Worm (Caenorhabditis elegans) whole organism, L4 larva: ENCODE measurements around the gene B0222.1.
A peak's percentile ranks its signal among the peaks of the same experiment; 100 is the strongest.

Source experiments
- D1046.2 ChIP-seq: fragments of 200-800 bp; sonication (Bioruptor generic); IDR thresholded peaks from 2 replicates; pipeline ENCODE4 v1.3.6; 2022; ENCODE audit warnings: missing genetic modification characterization, missing compliant biosample characterization
- T20F7.1 ChIP-seq: fragments of 200-800 bp; sonication (Bioruptor generic); optimal IDR thresholded peaks from 2 replicates; lab custom pipeline; 2018; ENCODE audit warnings: mild to moderate bottlenecking, missing genetic modification characterization, missing compliant biosample characterization
- T26A8.4 ChIP-seq: fragments of 200-800 bp; sonication (Bioruptor generic); IDR thresholded peaks from 2 replicates; pipeline ENCODE4 v1.3.6; 2022; ENCODE audit warnings: missing genetic modification characterization, missing compliant biosample characterization
- Y48G9A.11 ChIP-seq: fragments of 200-800 bp; sonication (Bioruptor generic); IDR thresholded peaks from 2 replicates; pipeline ENCODE4 v1.3.6; 2022; ENCODE audit warnings: missing genetic modification reagents, missing genetic modification characterization, missing compliant biosample characterization
- Y5F2A.4 ChIP-seq: fragments of 200-800 bp; sonication (Bioruptor generic); optimal IDR thresholded peaks from 2 replicates; lab custom pipeline; 2018; ENCODE audit warnings: mild to moderate bottlenecking, missing genetic modification characterization, missing compliant biosample characterization
- ZK337.2 ChIP-seq: fragments of 200-800 bp; sonication (Bioruptor generic); IDR thresholded peaks from 2 replicates; pipeline ENCODE4 v1.3.6; 2022; ENCODE audit warnings: missing genetic modification reagents, missing genetic modification characterization, missing compliant biosample characterization
- aha-1 ChIP-seq: fragments of 150-350 bp; peaks from one replicate; lab custom pipeline; 2014; ENCODE audit warnings: missing biosample characterization, missing genetic modification characterization
- aly-2 ChIP-seq: sonication (generic microtip); optimal IDR thresholded peaks from 2 replicates; lab custom pipeline; 2018; ENCODE audit warnings: missing biosample characterization, missing genetic modification characterization
- ama-1 ChIP-seq: fragments of 150-350 bp; optimal IDR thresholded peaks from 2 replicates; lab custom pipeline; 2014; ENCODE audit warnings: inconsistent platforms, mixed read lengths
- arid-1 ChIP-seq: fragments of 200-800 bp; sonication (Bioruptor generic); conservative IDR thresholded peaks from 2 replicates; pipeline ENCODE4 v1.3.6; 2022; ENCODE audit warnings: missing genetic modification reagents, missing genetic modification characterization, missing compliant biosample characterization
- attf-4 ChIP-seq: sonication (generic microtip); optimal IDR thresholded peaks from 3 replicates; lab custom pipeline; 2017; ENCODE audit warnings: missing biosample characterization, missing genetic modification characterization
- ceh-20 ChIP-seq: fragments of 200-800 bp; sonication (Bioruptor generic); IDR thresholded peaks from 2 replicates; pipeline ENCODE4 v1.3.6; 2022; ENCODE audit warnings: missing genetic modification reagents, missing genetic modification characterization, missing compliant biosample characterization
- ceh-44 ChIP-seq: fragments of 200-800 bp; sonication (Bioruptor generic); IDR thresholded peaks from 2 replicates; pipeline ENCODE4 v1.3.6; 2022; ENCODE audit warnings: missing genetic modification reagents, missing genetic modification characterization, missing compliant biosample characterization
- ces-1 ChIP-seq: fragments of 150-350 bp; sonication (generic microtip); optimal IDR thresholded peaks from 4 replicates; lab custom pipeline; 2014; ENCODE audit warnings: missing biosample characterization, missing genetic modification reagents, missing genetic modification characterization
- daf-12 ChIP-seq: fragments of 150-350 bp; optimal IDR thresholded peaks from 2 replicates; lab custom pipeline; 2014; ENCODE audit warnings: missing biosample characterization, missing genetic modification reagents, missing genetic modification characterization
- dmd-6 ChIP-seq: fragments of 200-800 bp; sonication (Bioruptor generic); IDR thresholded peaks from 2 replicates; pipeline ENCODE4 v1.3.6; 2022; ENCODE audit warnings: missing genetic modification reagents, missing genetic modification characterization, missing compliant biosample characterization
- dmd-8 ChIP-seq: fragments of 200-800 bp; sonication (Bioruptor generic); IDR thresholded peaks from 2 replicates; pipeline ENCODE4 v1.3.6; 2022; ENCODE audit warnings: missing genetic modification characterization, missing compliant biosample characterization
- dmd-9 ChIP-seq: fragments of 200-800 bp; sonication (Bioruptor generic); IDR thresholded peaks from 2 replicates; pipeline ENCODE4 v1.3.6; 2022; ENCODE audit warnings: missing genetic modification reagents, missing genetic modification characterization, missing compliant biosample characterization
- egl-27 ChIP-seq: sonication (generic microtip); optimal IDR thresholded peaks from 3 replicates; lab custom pipeline; 2017; ENCODE audit warnings: missing biosample characterization, missing genetic modification reagents, missing genetic modification characterization
- egl-43 ChIP-seq: fragments of 200-800 bp; sonication (Bioruptor generic); IDR thresholded peaks from 2 replicates; pipeline ENCODE4 v1.3.6; 2022; ENCODE audit warnings: missing genetic modification reagents, missing genetic modification characterization, missing compliant biosample characterization
- gei-8 ChIP-seq: fragments of 200-800 bp; sonication (Bioruptor generic); optimal IDR thresholded peaks from 2 replicates; lab custom pipeline; 2018; ENCODE audit warnings: mild to moderate bottlenecking, missing genetic modification characterization, missing compliant biosample characterization
- hmg-1.1 ChIP-seq: fragments of 200-800 bp; sonication (Bioruptor generic); IDR thresholded peaks from 2 replicates; pipeline ENCODE4 v1.3.6; 2022; ENCODE audit warnings: missing genetic modification reagents, missing genetic modification characterization, missing compliant biosample characterization
- lin-1 ChIP-seq: fragments of 200-800 bp; sonication (Bioruptor generic); IDR thresholded peaks from 2 replicates; pipeline ENCODE4 v1.3.6; 2022; ENCODE audit warnings: missing genetic modification reagents, missing genetic modification characterization, missing compliant biosample characterization
- lin-15B ChIP-seq: fragments of 150-350 bp; sonication (generic microtip); optimal IDR thresholded peaks from 3 replicates; lab custom pipeline; 2014; ENCODE audit warnings: missing biosample characterization, missing genetic modification characterization
- lin-39 ChIP-seq: fragments of 150-350 bp; optimal IDR thresholded peaks from 2 replicates; lab custom pipeline; 2014; ENCODE audit warnings: missing biosample characterization, missing genetic modification reagents, missing genetic modification characterization
- lir-3 ChIP-seq: sonication (generic microtip); optimal IDR thresholded peaks from 2 replicates; lab custom pipeline; 2016; ENCODE audit warnings: mild to moderate bottlenecking, missing genetic modification characterization, missing compliant biosample characterization
- madf-5 ChIP-seq, 2 experiments: fragments of 200-800 bp; sonication (Bioruptor generic); IDR thresholded peaks; 2 replicates each; pipeline ENCODE4 v1.3.6; 2022; ENCODE audit warnings: missing compliant biosample characterization in 2 of 2, missing genetic modification characterization in 2 of 2
- madf-9 ChIP-seq: fragments of 200-800 bp; sonication (Bioruptor generic); conservative IDR thresholded peaks from 2 replicates; pipeline ENCODE4 v1.3.6; 2022; ENCODE audit warnings: missing genetic modification reagents, missing genetic modification characterization, missing compliant biosample characterization
- mdl-1 ChIP-seq, 2 experiments: fragments of 150-350 bp in 1 of 2; sonication (generic microtip) in 1 of 2; optimal IDR thresholded peaks; 2 replicates each; lab custom pipeline; 2014 to 2017; ENCODE audit warnings: missing biosample characterization in 2 of 2, missing genetic modification characterization in 2 of 2
- mep-1 ChIP-seq: fragments of 150-350 bp; sonication (generic microtip); optimal IDR thresholded peaks from 3 replicates; lab custom pipeline; 2014; ENCODE audit warnings: missing biosample characterization, missing genetic modification characterization
- mxl-2 ChIP-seq: fragments of 200-800 bp; sonication (Bioruptor generic); conservative IDR thresholded peaks from 2 replicates; pipeline ENCODE4 v1.3.6; 2022; ENCODE audit warnings: missing genetic modification reagents, missing genetic modification characterization, missing compliant biosample characterization
- nhr-111 ChIP-seq: fragments of 200-800 bp; sonication (Bioruptor generic); optimal IDR thresholded peaks from 2 replicates; lab custom pipeline; 2018; ENCODE audit warnings: mild to moderate bottlenecking, missing genetic modification characterization, missing compliant biosample characterization
- nhr-25 ChIP-seq: sonication (generic microtip); optimal IDR thresholded peaks from 2 replicates; lab custom pipeline; 2017; ENCODE audit warnings: missing genetic modification characterization, mild to moderate bottlenecking, missing compliant biosample characterization, antibody characterized with exemption, moderate library complexity, borderline replicate concordance; ENCODE audit not compliant: insufficient read depth
- nhr-28 ChIP-seq: fragments of 150-350 bp; optimal IDR thresholded peaks from 2 replicates; lab custom pipeline; 2014; ENCODE audit warnings: missing biosample characterization, missing genetic modification characterization
- nhr-41 ChIP-seq: fragments of 200-800 bp; sonication (Bioruptor generic); IDR thresholded peaks from 2 replicates; pipeline ENCODE4 v1.3.6; 2022; ENCODE audit warnings: missing genetic modification reagents, missing genetic modification characterization, missing compliant biosample characterization
- nhr-42 ChIP-seq: fragments of 200-800 bp; sonication (Bioruptor generic); IDR thresholded peaks from 2 replicates; pipeline ENCODE4 v1.3.6; 2022; ENCODE audit warnings: missing genetic modification characterization, missing compliant biosample characterization
- nhr-6 ChIP-seq: fragments of 150-350 bp; optimal IDR thresholded peaks from 2 replicates; lab custom pipeline; 2014; ENCODE audit warnings: missing biosample characterization, missing genetic modification characterization
- nhr-76 ChIP-seq: fragments of 150-350 bp; optimal IDR thresholded peaks from 2 replicates; lab custom pipeline; 2014; ENCODE audit warnings: missing biosample characterization, missing genetic modification characterization
- rbr-2 ChIP-seq: sonication (generic microtip); optimal IDR thresholded peaks from 2 replicates; lab custom pipeline; 2016; ENCODE audit warnings: missing genotype, missing genetic modification characterization, missing compliant biosample characterization
- saeg-2 ChIP-seq: fragments of 200-800 bp; sonication (Bioruptor generic); IDR thresholded peaks from 2 replicates; pipeline ENCODE4 v1.3.6; 2022; ENCODE audit warnings: missing genetic modification reagents, missing genetic modification characterization, missing compliant biosample characterization
- sdz-12 ChIP-seq: fragments of 200-800 bp; sonication (Bioruptor generic); optimal IDR thresholded peaks from 2 replicates; lab custom pipeline; 2018; ENCODE audit warnings: mild to moderate bottlenecking, missing genetic modification characterization, missing compliant biosample characterization
- skn-1 ChIP-seq: fragments of 150-350 bp; optimal IDR thresholded peaks from 2 replicates; lab custom pipeline; 2014; ENCODE audit warnings: missing biosample characterization, missing genetic modification characterization
- snpc-1.2 ChIP-seq: fragments of 200-800 bp; sonication (Bioruptor generic); IDR thresholded peaks from 2 replicates; pipeline ENCODE4 v1.3.6; 2022; ENCODE audit warnings: missing genetic modification reagents, missing genetic modification characterization, missing compliant biosample characterization
- tag-97 ChIP-seq: fragments of 200-800 bp; sonication (Bioruptor generic); IDR thresholded peaks from 2 replicates; pipeline ENCODE4 v1.3.6; 2022; ENCODE audit warnings: missing genetic modification characterization, missing compliant biosample characterization
- tra-1 ChIP-seq: fragments of 200-800 bp; sonication (Bioruptor generic); IDR thresholded peaks from 2 replicates; pipeline ENCODE4 v1.3.6; 2022; ENCODE audit warnings: missing genetic modification reagents, missing genetic modification characterization, missing compliant biosample characterization
- unc-130 ChIP-seq: sonication (generic microtip); optimal IDR thresholded peaks from 2 replicates; lab custom pipeline; 2016; ENCODE audit warnings: missing genetic modification reagents, missing genetic modification characterization, missing compliant biosample characterization
- unc-62 ChIP-seq, 3 experiments: fragments of 150-350 bp in 1 of 3; sonication (generic microtip); optimal IDR thresholded peaks in 2 of 3; peaks in 1 of 3; 1 replicate in 1 of 3; 2 replicates in 2 of 3; lab custom pipeline; 2014 to 2017; ENCODE audit warnings: missing biosample characterization in 3 of 3, missing genetic modification characterization in 3 of 3, missing genetic modification reagents in 3 of 3, missing genotype in 1 of 3
- zag-1 ChIP-seq: fragments of 150-350 bp; optimal IDR thresholded peaks from 2 replicates; lab custom pipeline; 2014; ENCODE audit warnings: missing biosample characterization, missing genetic modification characterization
- zfp-3 ChIP-seq: fragments of 200-800 bp; sonication (Bioruptor generic); conservative IDR thresholded peaks from 2 replicates; pipeline ENCODE4 v1.3.6; 2022; ENCODE audit warnings: missing genetic modification reagents, missing genetic modification characterization, missing compliant biosample characterization
- zip-11 ChIP-seq: fragments of 200-800 bp; sonication (Bioruptor generic); IDR thresholded peaks from 2 replicates; pipeline ENCODE4 v1.3.6; 2022; ENCODE audit warnings: missing genetic modification characterization, missing compliant biosample characterization

The B0222.1 gene

ce11 chrV:9095613-9096317 is 38.3 kb upstream of the B0222.1 start, which contains the start of gene F21C10.10 (continued):
- TF ChIP-seq ama-1 (lab: Kevin White, UChicago) (no peak), aly-2 (no peak), Y5F2A.4 (GFP tag; lab: Kevin White, UChicago) (no peak), zip-11 (no peak), tag-97 (GFP tag; lab: Robert Waterston, UW) (no peak), nhr-25 (tag; lab: Kevin White, UChicago) (peak; percentile 59), nhr-111 (GFP tag; lab: Kevin White, UChicago) (no peak), lin-39 (tag; lab: Kevin White, UChicago) (no peak), mxl-2 (GFP tag; lab: Robert Waterston, UW) (peak; percentile 98), dmd-8 (GFP tag; lab: Robert Waterston, UW) (no peak), skn-1 (tag; lab: Kevin White, UChicago) (no peak), nhr-42 (no peak; the same call in 1 of the 2 replicates), tra-1 (GFP tag; lab: Robert Waterston, UW) (peak; percentile 94), unc-62 (GFP tag; optimal IDR thresholded peaks at IDR 0.05 in 1 of 2; lab: Kevin White, UChicago) (peak in 1 of 2 experiments; percentile 98), unc-62 (tag; optimal IDR thresholded peaks at IDR 0.05; lab: Kevin White, UChicago) (no peak), attf-4 (tag; lab: Kevin White, UChicago) (no peak), arid-1 (0 out of 2 replicates have a peak, but pooled peaks have one; percentile 8), hmg-1.1 (GFP tag; lab: Robert Waterston, UW) (peak; percentile 63), aha-1 (tag; lab: Kevin White, UChicago) (peak; percentile 99), Y48G9A.11 (GFP tag; lab: Robert Waterston, UW) (no peak), madf-5 (GFP tag; IDR thresholded peaks at IDR 0.05; lab: Robert Waterston, UW) (0 out of 4 replicates have a peak, but pooled peaks of 1 of the 2 experiments have one; percentile 64), daf-12 (tag; lab: Kevin White, UChicago) (no peak), madf-9 (GFP tag; lab: Robert Waterston, UW) (peak; percentile 46; the same call in 1 of the 2 replicates), dmd-6 (GFP tag; lab: Robert Waterston, UW) (peak; percentile 99), mdl-1 (tag; optimal IDR thresholded peaks at IDR 0.05; lab: Kevin White, UChicago) (peak; percentile 77 to 96), rbr-2 (tag; lab: Kevin White, UChicago) (peak; percentile 66), zag-1 (tag; lab: Kevin White, UChicago) (no peak), T20F7.1 (GFP tag; lab: Kevin White, UChicago) (peak; percentile 68), nhr-28 (peak; percentile 98), mep-1 (peak; percentile 91), nhr-41 (no peak), lin-15B (tag; lab: Kevin White, UChicago) (no peak), nhr-6 (tag; lab: Kevin White, UChicago) (peak; percentile 50), saeg-2 (GFP tag; lab: Robert Waterston, UW) (peak; percentile 94), egl-43 (GFP tag; lab: Robert Waterston, UW) (no peak), snpc-1.2 (no peak), ZK337.2 (GFP tag; lab: Robert Waterston, UW) (no peak), unc-130 (GFP tag; lab: Kevin White, UChicago) (no peak), zfp-3 (GFP tag; lab: Robert Waterston, UW) (peak; percentile 40; the same call in 1 of the 2 replicates), nhr-76 (tag; lab: Kevin White, UChicago) (peak; percentile 87), ceh-20 (GFP tag; lab: Robert Waterston, UW) (peak; percentile 92), lir-3 (tag; lab: Kevin White, UChicago) (no peak), egl-27 (tag; lab: Kevin White, UChicago) (no peak), lin-1 (GFP tag; lab: Robert Waterston, UW) (peak; percentile 62; the same call in 1 of the 2 replicates), ces-1 (GFP tag; lab: Kevin White, UChicago) (no peak), dmd-9 (GFP tag; lab: Robert Waterston, UW) (no peak), sdz-12 (GFP tag; lab: Kevin White, UChicago) (no peak), gei-8 (GFP tag; lab: Kevin White, UChicago) (peak; percentile 98), D1046.2 (GFP tag; lab: Robert Waterston, UW) (no peak), ceh-44 (no peak), T26A8.4 (peak; percentile 66)
